Worm (Caenorhabditis elegans) whole organism, young adult: ENCODE data around the gene ceh-39.

Experiments used
- B0336.3 ChIP-seq: fragments of 200-800 bp; sonication (Bioruptor generic); IDR thresholded peaks from 2 replicates; pipeline ENCODE4 v1.3.6; 2022; ENCODE audit warnings: missing genetic modification characterization, missing compliant biosample characterization
- C06A6.2 ChIP-seq: fragments of 200-800 bp; sonication (Bioruptor generic); conservative IDR thresholded peaks from 2 replicates; pipeline ENCODE4 v1.3.6; 2022; ENCODE audit warnings: missing genetic modification characterization, missing compliant biosample characterization
- F49E8.2 ChIP-seq: sonication (generic microtip); optimal IDR thresholded peaks from 3 replicates; lab custom pipeline; 2017; ENCODE audit warnings: missing genetic modification characterization, mild to moderate bottlenecking, missing compliant biosample characterization, antibody characterized with exemption, moderate library complexity; ENCODE audit not compliant: insufficient read depth
- F52B5.7 ChIP-seq: sonication (generic microtip); optimal IDR thresholded peaks from 2 replicates; lab custom pipeline; 2016; ENCODE audit warnings: mild to moderate bottlenecking, missing genetic modification characterization, missing compliant biosample characterization
- F55B11.4 ChIP-seq: sonication (generic microtip); optimal IDR thresholded peaks from 2 replicates; lab custom pipeline; 2016; ENCODE audit warnings: missing compliant biosample characterization, missing genetic modification characterization, borderline replicate concordance; ENCODE audit not compliant: insufficient read depth
- F57C9.4 ChIP-seq: sonication (generic microtip); optimal IDR thresholded peaks from 2 replicates; lab custom pipeline; 2017; ENCODE audit warnings: mild to moderate bottlenecking, missing genetic modification characterization, missing compliant biosample characterization
- K11D2.4 ChIP-seq: fragments of 200-800 bp; sonication (Bioruptor generic); IDR thresholded peaks from 2 replicates; pipeline ENCODE4 v1.3.6; 2022; ENCODE audit warnings: missing genetic modification reagents, missing genetic modification characterization, missing compliant biosample characterization
- K12H6.12 ChIP-seq: fragments of 200-800 bp; sonication (Bioruptor generic); optimal IDR thresholded peaks from 2 replicates; lab custom pipeline; 2018; ENCODE audit warnings: mild to moderate bottlenecking, missing genetic modification characterization, missing compliant biosample characterization
- Y79H2A.3 ChIP-seq: fragments of 200-800 bp; sonication (Bioruptor generic); conservative IDR thresholded peaks from 2 replicates; pipeline ENCODE4 v1.3.6; 2022; ENCODE audit warnings: missing genetic modification reagents, missing genetic modification characterization, missing compliant biosample characterization
- attf-5 ChIP-seq: fragments of 200-800 bp; sonication (Bioruptor generic); optimal IDR thresholded peaks from 2 replicates; lab custom pipeline; 2018; ENCODE audit warnings: mild to moderate bottlenecking, missing genetic modification characterization, missing compliant biosample characterization
- attf-6 ChIP-seq: fragments of 200-800 bp; sonication (Bioruptor generic); IDR thresholded peaks from 2 replicates; pipeline ENCODE4 v1.3.6; 2022; ENCODE audit warnings: missing genetic modification reagents, missing genetic modification characterization, missing compliant biosample characterization
- ccch-3 ChIP-seq: fragments of 200-800 bp; sonication (Bioruptor generic); optimal IDR thresholded peaks from 2 replicates; lab custom pipeline; 2018; ENCODE audit warnings: mild to moderate bottlenecking, missing genetic modification characterization, missing compliant biosample characterization
- ceh-100 ChIP-seq: fragments of 200-800 bp; sonication (Bioruptor generic); IDR thresholded peaks from 2 replicates; pipeline ENCODE4 v1.3.6; 2022; ENCODE audit warnings: missing genetic modification reagents, missing genetic modification characterization, missing compliant biosample characterization
- ceh-40 ChIP-seq: fragments of 200-800 bp; sonication (Bioruptor generic); IDR thresholded peaks from 2 replicates; pipeline ENCODE4 v1.3.6; 2022; ENCODE audit warnings: missing genetic modification characterization, missing compliant biosample characterization
- chd-7 ChIP-seq: sonication (generic microtip); optimal IDR thresholded peaks from 2 replicates; lab custom pipeline; 2016; ENCODE audit warnings: mild to moderate bottlenecking, missing genetic modification characterization, moderate library complexity, missing compliant biosample characterization
- egl-18 ChIP-seq: fragments of 200-800 bp; sonication (Bioruptor generic); IDR thresholded peaks from 2 replicates; pipeline ENCODE4 v1.3.6; 2022; ENCODE audit warnings: missing genetic modification reagents, missing genetic modification characterization, missing compliant biosample characterization
- egl-44 ChIP-seq: fragments of 200-800 bp; sonication (Bioruptor generic); IDR thresholded peaks from 2 replicates; pipeline ENCODE4 v1.3.6; 2022; ENCODE audit warnings: missing genetic modification reagents, missing genetic modification characterization, missing compliant biosample characterization
- ets-4 ChIP-seq: fragments of 200-800 bp; sonication (Bioruptor generic); optimal IDR thresholded peaks from 2 replicates; lab custom pipeline; 2018; ENCODE audit warnings: mild to moderate bottlenecking, missing genetic modification characterization, missing compliant biosample characterization
- fkh-3 ChIP-seq: sonication (generic microtip); optimal IDR thresholded peaks from 2 replicates; lab custom pipeline; 2016; ENCODE audit warnings: mild to moderate bottlenecking, missing genetic modification characterization, missing compliant biosample characterization
- hlh-12 ChIP-seq: sonication (generic microtip); optimal IDR thresholded peaks from 2 replicates; lab custom pipeline; 2016; ENCODE audit warnings: missing genetic modification characterization, missing compliant biosample characterization
- hmg-1.2 ChIP-seq: fragments of 200-800 bp; sonication (Bioruptor generic); IDR thresholded peaks from 2 replicates; pipeline ENCODE4 v1.3.6; 2022; ENCODE audit warnings: missing genetic modification reagents, missing genetic modification characterization, missing compliant biosample characterization
- lin-35 ChIP-seq, 3 experiments: fragments of 150-350 bp in 2 of 3; sonication (generic microtip) in 1 of 3; optimal IDR thresholded peaks; 2 replicates each; lab custom pipeline; 2014 to 2018; ENCODE audit warnings: missing biosample characterization in 3 of 3, missing genetic modification characterization in 3 of 3, missing genetic modification reagents in 3 of 3
- lin-54 ChIP-seq: fragments of 200-800 bp; sonication (Bioruptor generic); optimal IDR thresholded peaks from 2 replicates; lab custom pipeline; 2018; ENCODE audit warnings: mild to moderate bottlenecking, missing genetic modification characterization, missing compliant biosample characterization
- lir-1 ChIP-seq: fragments of 200-800 bp; sonication (Bioruptor generic); conservative IDR thresholded peaks from 2 replicates; pipeline ENCODE4 v1.3.6; 2022; ENCODE audit warnings: missing genetic modification reagents, missing genetic modification characterization, missing compliant biosample characterization
- madf-6 ChIP-seq: fragments of 200-800 bp; sonication (Bioruptor generic); IDR thresholded peaks from 2 replicates; pipeline ENCODE4 v1.3.6; 2022; ENCODE audit warnings: missing genetic modification reagents, missing genetic modification characterization, missing compliant biosample characterization
- mcd-1 ChIP-seq: fragments of 200-800 bp; sonication (Bioruptor generic); IDR thresholded peaks from 2 replicates; pipeline ENCODE4 v1.3.6; 2022; ENCODE audit warnings: missing genetic modification reagents, missing genetic modification characterization, missing compliant biosample characterization
- mel-28 ChIP-seq: sonication (generic microtip); optimal IDR thresholded peaks from 2 replicates; lab custom pipeline; 2016; ENCODE audit warnings: borderline replicate concordance, mild to moderate bottlenecking, missing genetic modification characterization, missing compliant biosample characterization
- nhr-179 ChIP-seq: sonication (generic microtip); optimal IDR thresholded peaks from 2 replicates; lab custom pipeline; 2016; ENCODE audit warnings: mild to moderate bottlenecking, missing genetic modification characterization, missing compliant biosample characterization
- nhr-27 ChIP-seq: fragments of 200-800 bp; sonication (Bioruptor generic); optimal IDR thresholded peaks from 2 replicates; lab custom pipeline; 2018; ENCODE audit warnings: mild to moderate bottlenecking, missing genetic modification characterization, moderate library complexity, missing compliant biosample characterization
- nhr-90 ChIP-seq: sonication (generic microtip); optimal IDR thresholded peaks from 2 replicates; lab custom pipeline; 2016; ENCODE audit warnings: missing genotype, mild to moderate bottlenecking, missing genetic modification characterization, missing compliant biosample characterization
- tbp1 ChIP-seq: fragments of 200-800 bp; sonication (Bioruptor generic); optimal IDR thresholded peaks from 2 replicates; lab custom pipeline; 2018; ENCODE audit warnings: mild to moderate bottlenecking, missing genetic modification characterization, missing compliant biosample characterization
- zfh-2 ChIP-seq: fragments of 200-800 bp; sonication (Bioruptor generic); conservative IDR thresholded peaks from 2 replicates; pipeline ENCODE4 v1.3.6; 2022; ENCODE audit warnings: missing genetic modification reagents, missing genetic modification characterization, missing compliant biosample characterization
- zim-3 ChIP-seq: sonication (generic microtip); optimal IDR thresholded peaks from 2 replicates; lab custom pipeline; 2017; ENCODE audit warnings: mild to moderate bottlenecking, missing genetic modification characterization, moderate library complexity, missing compliant biosample characterization
- ztf-22 ChIP-seq: fragments of 200-800 bp; sonication (Bioruptor generic); optimal IDR thresholded peaks from 2 replicates; lab custom pipeline; 2018; ENCODE audit warnings: mild to moderate bottlenecking, missing genetic modification characterization, moderate library complexity, missing compliant biosample characterization
- ztf-25 ChIP-seq: fragments of 200-800 bp; sonication (Bioruptor generic); IDR thresholded peaks from 2 replicates; pipeline ENCODE4 v1.3.6; 2022; ENCODE audit warnings: missing genetic modification reagents, missing genetic modification characterization, missing compliant biosample characterization
- ztf-26 ChIP-seq: sonication (generic microtip); optimal IDR thresholded peaks from 2 replicates; lab custom pipeline; 2017; ENCODE audit warnings: missing genetic modification characterization, missing compliant biosample characterization
- ztf-6 ChIP-seq: fragments of 200-800 bp; sonication (Bioruptor generic); IDR thresholded peaks from 2 replicates; pipeline ENCODE4 v1.3.6; 2022; ENCODE audit warnings: missing genetic modification reagents, missing genetic modification characterization, missing compliant biosample characterization

Gene ceh-39

ce11 chrX:1850525-1850924 is 5.4 kb downstream of the ceh-39 start (continued):
- TF ChIP-seq ztf-22 (GFP tag; lab: Kevin White, UChicago) (no peak), nhr-179 (tag; lab: Kevin White, UChicago) (no peak), mel-28 (tag; lab: Kevin White, UChicago) (no peak), nhr-90 (no peak), K12H6.12 (tag; lab: Kevin White, UChicago) (no peak), C06A6.2 (GFP tag; lab: Robert Waterston, UW) (0 out of 2 replicates have a peak, but pooled peaks have one; percentile 24), ztf-6 (GFP tag; lab: Robert Waterston, UW) (no peak), egl-18 (GFP tag; lab: Robert Waterston, UW) (0 out of 2 replicates have a peak, but pooled peaks have one; percentile 32), fkh-3 (no peak), lir-1 (no peak), attf-5 (GFP tag; lab: Kevin White, UChicago) (no peak), ceh-100 (no peak), ztf-25 (GFP tag; lab: Robert Waterston, UW) (no peak), Y79H2A.3 (no peak)

ce11 chrX:1848575-1848974 is 7.4 kb downstream of the ceh-39 start, which contains the start of gene ceh-41:
Gene ceh-41 (minus strand): TSS chrX:1848675.
- TF ChIP-seq egl-44 (GFP tag; lab: Robert Waterston, UW) (no peak), madf-6 (GFP tag; lab: Robert Waterston, UW) (no peak), zim-3 (tag; lab: Kevin White, UChicago) (no peak), chd-7 (no peak), hmg-1.2 (GFP tag; lab: Robert Waterston, UW) (no peak), ztf-26 (tag; lab: Kevin White, UChicago) (no peak), lin-54 (GFP tag; lab: Kevin White, UChicago) (no peak), mcd-1 (GFP tag; lab: Robert Waterston, UW) (no peak), F55B11.4 (tag; lab: Kevin White, UChicago) (no peak), ets-4 (no peak), tbp1 (GFP tag; lab: Kevin White, UChicago) (no peak), hlh-12 (tag; lab: Kevin White, UChicago) (no peak), attf-6 (no peak), B0336.3 (GFP tag; lab: Robert Waterston, UW) (no peak)

- TF ChIP-seq zfh-2 (GFP tag; lab: Robert Waterston, UW) (no peak), F52B5.7 (tag; lab: Kevin White, UChicago) (no peak), ccch-3 (GFP tag; lab: Kevin White, UChicago) (no peak), nhr-27 (tag; lab: Kevin White, UChicago) (no peak), K11D2.4 (GFP tag; lab: Robert Waterston, UW) (no peak), B0336.3 (GFP tag; lab: Robert Waterston, UW) (no peak), F57C9.4 (tag; lab: Kevin White, UChicago) (no peak)
Observed at ce11 chrX:1847685-1848084, 8.3 kb downstream of the ceh-39 start.

ce11 chrX:1845493-1845892 is 10.5 kb downstream of the ceh-39 start, which contains the start of gene T26C11.4:
Gene T26C11.4 (minus strand): TSS chrX:1845546.
- TF ChIP-seq hlh-12 (tag; lab: Kevin White, UChicago) (no peak), ceh-40 (GFP tag; lab: Robert Waterston, UW) (no peak), attf-6 (no peak), lin-35 (GFP tag; optimal IDR thresholded peaks at IDR 0.05; lab: Kevin White, UChicago) (peak in 1 of 3 experiments; percentile 1), hmg-1.2 (GFP tag; lab: Robert Waterston, UW) (peak; percentile 58; the same call in 1 of the 2 replicates), F49E8.2 (tag; lab: Kevin White, UChicago) (no peak)
